Fruit fly (Drosophila melanogaster): ENCODE data around the gene pdgy.

Gene pdgy

dm6 chrX:14950273-14951272 lies 2.8 kb downstream of the pdgy start (continued):
- TF ChIP-seq ac (GFP tag; optimal IDR thresholded peaks at IDR 0.05) (peak; percentile 93), Hand (GFP tag; optimal IDR thresholded peaks at IDR 0.05) (peak; percentile 71), CG13894 (tag; optimal IDR thresholded peaks at IDR 0.05) (peak; percentile 6), CG9437 (GFP tag; optimal IDR thresholded peaks at IDR 0.05) (peak; percentile 92), MTF-1 (GFP tag; optimal IDR thresholded peaks at IDR 0.05; ENCODE audit: borderline replicate concordance) (peak; percentile 76), GATAe (GFP tag; conservative IDR thresholded peaks at IDR 0.05) (peak; percentile 29; the same call in 1 of the 2 replicates), Lpt (GFP tag; optimal IDR thresholded peaks at IDR 0.05) (no peak), CG1647 (GFP tag; optimal IDR thresholded peaks at IDR 0.05) (peak; percentile 59), CkIIα-i1 (GFP tag; IDR thresholded peaks at IDR 0.05) (no peak), CG10959 (GFP tag; IDR thresholded peaks at IDR 0.05) (peak; percentile 89), CG13624 (GFP tag; optimal IDR thresholded peaks at IDR 0.05) (peak; percentile 66), CG10979 (tag; optimal IDR thresholded peaks at IDR 0.05) (peak; percentile 98), al (GFP tag; IDR thresholded peaks at IDR 0.05) (peak; percentile 57), ems (GFP tag; optimal IDR thresholded peaks at IDR 0.05) (peak; percentile 65), tap (tag; optimal IDR thresholded peaks at IDR 0.05) (peak; percentile 93), CG12155 (GFP tag; optimal IDR thresholded peaks at IDR 0.05) (peak; percentile 85), repo (GFP tag; optimal IDR thresholded peaks at IDR 0.05) (peak; percentile 12), br (optimal IDR thresholded peaks at IDR 0.05) (no peak), p53 (GFP tag; optimal IDR thresholded peaks at IDR 0.05) (peak; percentile 29), bsh (GFP tag; optimal IDR thresholded peaks at IDR 0.05) (peak; percentile 96), CG17829 (tag; optimal IDR thresholded peaks at IDR 0.05) (peak; percentile 98), CG32532 (GFP tag; IDR thresholded peaks at IDR 0.05) (peak; percentile 79), trh (GFP tag; optimal IDR thresholded peaks at IDR 0.05) (peak; percentile 90), ERR (GFP tag; optimal IDR thresholded peaks at IDR 0.05) (peak; percentile 20), Gsc (GFP tag; IDR thresholded peaks at IDR 0.05) (peak; percentile 64), CG12942 (GFP tag; optimal IDR thresholded peaks at IDR 0.05) (peak; percentile 83), CG6854 (GFP tag; optimal IDR thresholded peaks at IDR 0.05) (peak; percentile 77), ato (GFP tag; IDR thresholded peaks at IDR 0.05; ENCODE audit: partially characterized antibody) (0 out of 2 replicates have a peak, but pooled peaks have one; percentile 30), ara (GFP tag; IDR thresholded peaks at IDR 0.05) (peak; percentile 91), CG15514 (GFP tag; optimal IDR thresholded peaks at IDR 0.05) (peak; percentile 53), BEAF-32 (GFP tag; optimal IDR thresholded peaks at IDR 0.05) (no peak), insv (GFP tag; optimal IDR thresholded peaks at IDR 0.05) (peak in 1 of 2 experiments; percentile 61), CG14050 (GFP tag; IDR thresholded peaks at IDR 0.05) (peak; percentile 86), Usf (GFP tag; optimal IDR thresholded peaks at IDR 0.05) (peak; percentile 85), CG15269 (tag; optimal IDR thresholded peaks at IDR 0.05) (peak; percentile 94), tin (GFP tag; optimal IDR thresholded peaks at IDR 0.05) (peak; percentile 91), CG8281 (tag; optimal IDR thresholded peaks at IDR 0.05) (peak; percentile 86), pfk (GFP tag; optimal IDR thresholded peaks at IDR 0.05) (no peak), bbx (GFP tag; IDR thresholded peaks at IDR 0.05; ENCODE audit: partially characterized antibody) (peak; percentile 30; the same call in 1 of the 2 replicates), bab2 (GFP tag; optimal IDR thresholded peaks at IDR 0.05) (peak; percentile 79), pho (GFP tag; optimal IDR thresholded peaks at IDR 0.05) (peak; percentile 71), Meics (GFP tag; optimal IDR thresholded peaks at IDR 0.05) (peak; percentile 84), CG11085 (GFP tag; IDR thresholded peaks at IDR 0.05) (0 out of 2 replicates have a peak, but pooled peaks have one; percentile 38), pnt (GFP tag; optimal IDR thresholded peaks at IDR 0.05) (peak; percentile 80), Ptx1 (GFP tag; IDR thresholded peaks at IDR 0.05) (peak; percentile 92), CG6683 (GFP tag; optimal IDR thresholded peaks at IDR 0.05) (peak; percentile 69), CG14014 (GFP tag; IDR thresholded peaks at IDR 0.05) (peak; percentile 70), CG13123 (GFP tag; optimal IDR thresholded peaks at IDR 0.05) (peak; percentile 82)

All from whole organism, embryonic.